Worm (Caenorhabditis elegans) whole organism, L2 larva: ENCODE measurements around the gene fbxc-30.

Source experiments
- C34F6.9 ChIP-seq: fragments of 150-350 bp; optimal IDR thresholded peaks from 2 replicates; lab custom pipeline; 2014; ENCODE audit warnings: missing biosample characterization, missing genetic modification characterization
- F13H6.1 ChIP-seq: sonication (generic microtip); optimal IDR thresholded peaks from 2 replicates; lab custom pipeline; 2016; ENCODE audit warnings: missing genetic modification characterization, missing compliant biosample characterization
- R02D3.7 ChIP-seq: fragments of 150-350 bp; optimal IDR thresholded peaks from 2 replicates; lab custom pipeline; 2014; ENCODE audit warnings: missing biosample characterization, missing genetic modification characterization
- Y55F3AM.14 ChIP-seq: fragments of 200-800 bp; sonication (Bioruptor generic); optimal IDR thresholded peaks from 2 replicates; lab custom pipeline; 2018; ENCODE audit warnings: mild to moderate bottlenecking, missing genetic modification characterization, missing compliant biosample characterization
- ZK546.5 ChIP-seq: sonication (generic microtip); optimal IDR thresholded peaks from 2 replicates; lab custom pipeline; 2017; ENCODE audit warnings: missing biosample characterization, missing genetic modification characterization
- alr-1 ChIP-seq: fragments of 150-350 bp; optimal IDR thresholded peaks from 2 replicates; lab custom pipeline; 2014; ENCODE audit warnings: missing biosample characterization, missing genetic modification characterization
- aly-2 ChIP-seq: fragments of 150-350 bp; optimal IDR thresholded peaks from 2 replicates; lab custom pipeline; 2014; ENCODE audit warnings: missing biosample characterization, missing genetic modification characterization
- ama-1 ChIP-seq: fragments of 150-350 bp; optimal IDR thresholded peaks from 2 replicates; lab custom pipeline; 2018; ENCODE audit warnings: inconsistent platforms
- blmp-1 ChIP-seq: sonication (generic microtip); optimal IDR thresholded peaks from 2 replicates; lab custom pipeline; 2017; ENCODE audit warnings: missing genetic modification characterization, mild to moderate bottlenecking, missing compliant biosample characterization, antibody characterized with exemption, moderate library complexity; ENCODE audit not compliant: insufficient read depth
- ceh-16 ChIP-seq: fragments of 150-350 bp; optimal IDR thresholded peaks from 2 replicates; lab custom pipeline; 2014; ENCODE audit warnings: missing biosample characterization, missing genetic modification characterization
- crh-2 ChIP-seq: sonication (generic microtip); optimal IDR thresholded peaks from 2 replicates; lab custom pipeline; 2017; ENCODE audit warnings: missing biosample characterization, missing genetic modification characterization
- dmd-4 ChIP-seq: sonication (generic microtip); optimal IDR thresholded peaks from 2 replicates; lab custom pipeline; 2017; ENCODE audit warnings: missing biosample characterization, missing genetic modification characterization
- elt-1 ChIP-seq: fragments of 150-350 bp; optimal IDR thresholded peaks from 2 replicates; lab custom pipeline; 2014; ENCODE audit warnings: missing biosample characterization, missing genetic modification characterization
- elt-3 ChIP-seq: sonication (generic microtip); optimal IDR thresholded peaks from 2 replicates; lab custom pipeline; 2017; ENCODE audit warnings: missing biosample characterization, missing genetic modification characterization
- fos-1 ChIP-seq: fragments of 150-350 bp; optimal IDR thresholded peaks from 2 replicates; lab custom pipeline; 2014; ENCODE audit warnings: missing biosample characterization, missing genetic modification characterization
- gmeb-1 ChIP-seq: fragments of 150-350 bp; optimal IDR thresholded peaks from 2 replicates; lab custom pipeline; 2014; ENCODE audit warnings: missing biosample characterization, missing genetic modification characterization
- lin-11 ChIP-seq: fragments of 150-350 bp; sonication (generic microtip); optimal IDR thresholded peaks from 2 replicates; lab custom pipeline; 2014; ENCODE audit warnings: missing biosample characterization, missing genetic modification characterization, inconsistent platforms, mixed read lengths
- lin-13 ChIP-seq: fragments of 150-350 bp; optimal IDR thresholded peaks from 2 replicates; lab custom pipeline; 2014; ENCODE audit warnings: missing biosample characterization, missing genetic modification reagents, missing genetic modification characterization
- lsy-2 ChIP-seq, 2 experiments: fragments of 150-350 bp in 1 of 2; sonication (generic microtip) in 1 of 2; optimal IDR thresholded peaks; 2 replicates each; lab custom pipeline; 2014 to 2017; ENCODE audit warnings: missing biosample characterization in 2 of 2, missing genetic modification characterization in 2 of 2
- mab-5 ChIP-seq: fragments of 150-350 bp; optimal IDR thresholded peaks from 2 replicates; lab custom pipeline; 2014; ENCODE audit warnings: missing biosample characterization, missing genetic modification characterization
- mdl-1 ChIP-seq, 2 experiments: fragments of 150-350 bp in 1 of 2; sonication (generic microtip) in 1 of 2; optimal IDR thresholded peaks; 2 replicates each; lab custom pipeline; 2017; ENCODE audit warnings: missing biosample characterization in 2 of 2, missing genetic modification characterization in 2 of 2
- nhr-11 ChIP-seq: fragments of 150-350 bp; optimal IDR thresholded peaks from 2 replicates; lab custom pipeline; 2014; ENCODE audit warnings: missing biosample characterization, missing genetic modification characterization
- nhr-12 ChIP-seq: fragments of 150-350 bp; optimal IDR thresholded peaks from 2 replicates; lab custom pipeline; 2014; ENCODE audit warnings: missing biosample characterization, missing genetic modification characterization
- nhr-129 ChIP-seq: fragments of 150-350 bp; optimal IDR thresholded peaks from 2 replicates; lab custom pipeline; 2014; ENCODE audit warnings: missing biosample characterization, missing genetic modification characterization
- nhr-21 ChIP-seq: fragments of 150-350 bp; optimal IDR thresholded peaks from 2 replicates; lab custom pipeline; 2014; ENCODE audit warnings: missing biosample characterization, missing genetic modification characterization
- nhr-23 ChIP-seq: fragments of 150-350 bp; optimal IDR thresholded peaks from 2 replicates; lab custom pipeline; 2014; ENCODE audit warnings: missing biosample characterization, missing genetic modification reagents, missing genetic modification characterization
- nhr-25 ChIP-seq: fragments of 150-350 bp; sonication (generic microtip); optimal IDR thresholded peaks from 3 replicates; lab custom pipeline; 2014; ENCODE audit warnings: missing biosample characterization, missing genetic modification characterization
- nhr-77 ChIP-seq: fragments of 150-350 bp; optimal IDR thresholded peaks from 2 replicates; lab custom pipeline; 2014; ENCODE audit warnings: missing biosample characterization, missing genetic modification characterization
- peb-1 ChIP-seq: fragments of 150-350 bp; optimal IDR thresholded peaks from 2 replicates; lab custom pipeline; 2014; ENCODE audit warnings: missing biosample characterization, missing genetic modification characterization
- sem-4 ChIP-seq: fragments of 150-350 bp; optimal IDR thresholded peaks from 2 replicates; lab custom pipeline; 2014; ENCODE audit warnings: missing biosample characterization, missing genetic modification reagents, missing genetic modification characterization
- skn-1 ChIP-seq: sonication (generic microtip); optimal IDR thresholded peaks from 2 replicates; lab custom pipeline; 2017; ENCODE audit warnings: missing biosample characterization, missing genetic modification characterization
- sma-3 ChIP-seq: sonication (generic microtip); optimal IDR thresholded peaks from 2 replicates; lab custom pipeline; 2016; ENCODE audit warnings: missing genetic modification reagents, missing genetic modification characterization, missing compliant biosample characterization
- sma-9 ChIP-seq, 2 experiments: fragments of 150-350 bp in 1 of 2; sonication (generic microtip) in 1 of 2; optimal IDR thresholded peaks; 2 replicates each; lab custom pipeline; 2014 to 2016; ENCODE audit warnings: missing genetic modification characterization in 2 of 2, mild to moderate bottlenecking in 1 of 2, missing biosample characterization in 1 of 2, missing compliant biosample characterization in 1 of 2, missing genetic modification reagents in 1 of 2, moderate library complexity in 1 of 2
- snpc-4 ChIP-seq: fragments of 150-350 bp; optimal IDR thresholded peaks from 2 replicates; lab custom pipeline; 2014; ENCODE audit warnings: missing biosample characterization, missing genetic modification characterization
- unc-55 ChIP-seq: fragments of 150-350 bp; sonication (generic microtip); optimal IDR thresholded peaks from 3 replicates; lab custom pipeline; 2014; ENCODE audit warnings: missing biosample characterization, missing genetic modification reagents, missing genetic modification characterization
- zag-1 ChIP-seq: fragments of 150-350 bp; optimal IDR thresholded peaks from 2 replicates; lab custom pipeline; 2014; ENCODE audit warnings: missing biosample characterization, missing genetic modification characterization
- ztf-1 ChIP-seq: fragments of 200-800 bp; sonication (Bioruptor generic); conservative IDR thresholded peaks from 2 replicates; pipeline ENCODE4 v1.3.6; 2022; ENCODE audit warnings: missing genetic modification characterization, missing compliant biosample characterization
- ztf-11 ChIP-seq: sonication (generic microtip); optimal IDR thresholded peaks from 2 replicates; lab custom pipeline; 2017; ENCODE audit warnings: missing biosample characterization, missing genetic modification characterization
- ztf-4 ChIP-seq: fragments of 150-350 bp; optimal IDR thresholded peaks from 2 replicates; lab custom pipeline; 2014; ENCODE audit warnings: missing biosample characterization, missing genetic modification characterization

fbxc-30 gene

ce11 chrII:917324-917723 lies at the start of gene fbxc-30:
TSS of gene fbxc-30 (plus strand) at chrII:917624.
- TF ChIP-seq dmd-4 (tag; lab: Kevin White, UChicago) (no peak), nhr-23 (tag; lab: Kevin White, UChicago) (no peak), ceh-16 (tag; lab: Kevin White, UChicago) (no peak), elt-1 (tag; lab: Kevin White, UChicago) (no peak), sma-3 (GFP tag; lab: Kevin White, UChicago) (no peak), nhr-25 (tag; lab: Kevin White, UChicago) (no peak), F13H6.1 (no peak), Y55F3AM.14 (GFP tag; lab: Kevin White, UChicago) (no peak), aly-2 (tag; lab: Kevin White, UChicago) (no peak), crh-2 (no peak), skn-1 (no peak), nhr-21 (no peak), R02D3.7 (tag; lab: Kevin White, UChicago) (no peak), lin-13 (GFP tag; lab: Kevin White, UChicago) (no peak), sma-9 (GFP tag; optimal IDR thresholded peaks at IDR 0.05; lab: Kevin White, UChicago) (no peak), sma-9 (tag; optimal IDR thresholded peaks at IDR 0.05; lab: Kevin White, UChicago) (no peak)

DNA sequence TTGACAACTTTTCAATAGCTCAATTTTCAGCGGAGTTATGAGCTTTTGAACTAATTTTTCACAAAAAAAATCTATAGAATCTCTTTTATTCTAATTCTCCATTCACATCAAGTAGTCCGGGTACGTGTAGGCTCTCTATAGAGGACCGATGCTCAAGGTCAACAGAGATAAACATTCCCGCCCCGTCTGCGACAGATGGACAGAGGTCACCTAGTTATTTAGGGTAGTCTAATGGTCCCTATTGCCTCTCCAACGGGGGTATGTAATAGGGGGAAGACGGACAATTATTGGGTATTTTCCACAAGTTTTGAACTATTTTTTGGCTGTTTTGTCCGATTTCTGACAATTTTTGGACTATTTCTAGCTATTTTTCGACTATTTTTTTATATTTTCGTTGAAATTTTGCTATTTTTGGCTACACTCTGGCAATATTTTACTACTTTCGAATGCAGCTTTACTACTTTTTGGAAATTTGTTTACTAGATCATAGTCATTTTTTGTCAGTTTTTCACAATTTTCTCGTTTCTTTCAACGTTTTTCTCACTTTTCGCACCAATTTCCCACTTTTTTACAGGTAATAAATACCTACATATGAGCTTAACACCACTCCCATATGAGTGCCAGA lies 49.1 kb upstream of the fbxc-30 start, which contains the start of gene fbxc-51:
Gene fbxc-51 (plus strand): TSS at position 575 of the 625 bp plus-strand sequence.
- TF ChIP-seq C34F6.9 (tag; lab: Kevin White, UChicago) (no peak), nhr-77 (tag; lab: Kevin White, UChicago) (no peak), nhr-11 (tag; lab: Kevin White, UChicago) (no peak), sma-9 (GFP tag; optimal IDR thresholded peaks at IDR 0.05; lab: Kevin White, UChicago) (no peak), sma-9 (tag; optimal IDR thresholded peaks at IDR 0.05; lab: Kevin White, UChicago) (no peak), unc-55 (GFP tag; lab: Kevin White, UChicago) (no peak), nhr-129 (tag; lab: Kevin White, UChicago) (no peak), nhr-23 (tag; lab: Kevin White, UChicago) (no peak), lin-13 (GFP tag; lab: Kevin White, UChicago) (no peak), ceh-16 (tag; lab: Kevin White, UChicago) (no peak), peb-1 (no peak), ztf-1 (GFP tag; lab: Robert Waterston, UW) (no peak), lin-11 (tag; lab: Kevin White, UChicago) (no peak), nhr-25 (tag; lab: Kevin White, UChicago) (no peak), mdl-1 (tag; optimal IDR thresholded peaks at IDR 0.05; lab: Kevin White, UChicago) (no peak), sem-4 (no peak), nhr-12 (tag; lab: Kevin White, UChicago) (no peak), blmp-1 (tag; lab: Kevin White, UChicago) (no peak), elt-1 (tag; lab: Kevin White, UChicago) (no peak)

- no peak for TF ChIP-seq ztf-4 (tag; lab: Kevin White, UChicago)
- no peak for TF ChIP-seq unc-55 (GFP tag; lab: Kevin White, UChicago)
- no peak for TF ChIP-seq sma-9 (GFP tag; optimal IDR thresholded peaks at IDR 0.05; lab: Kevin White, UChicago)
- no peak for TF ChIP-seq sma-9 (tag; optimal IDR thresholded peaks at IDR 0.05; lab: Kevin White, UChicago)
- no peak for TF ChIP-seq nhr-129 (tag; lab: Kevin White, UChicago)
- TF ChIP-seq, all 48 proteins: peak for 0
Measured at ce11 chrII:869316-869715, 48.1 kb upstream of the fbxc-30 start.

- TF ChIP-seq skn-1 = no peak
- TF ChIP-seq alr-1 (tag; lab: Kevin White, UChicago) = no peak
- TF ChIP-seq unc-55 (GFP tag; lab: Kevin White, UChicago) = peak; percentile 67
- TF ChIP-seq crh-2 = peak; percentile 44
- TF ChIP-seq elt-1 (tag; lab: Kevin White, UChicago) = no peak
- TF ChIP-seq fos-1 (tag; lab: Kevin White, UChicago) = peak; percentile 29
- no peak for TF ChIP-seq peb-1
- TF ChIP-seq ama-1 = no peak
- TF ChIP-seq snpc-4 (tag; lab: Kevin White, UChicago) = no peak
- TF ChIP-seq sem-4 = peak; percentile 15
- TF ChIP-seq mab-5 = peak; percentile 36
- TF ChIP-seq C34F6.9 (tag; lab: Kevin White, UChicago) = peak; percentile 52
- TF ChIP-seq sma-9 (GFP tag; optimal IDR thresholded peaks at IDR 0.05; lab: Kevin White, UChicago) = peak; percentile 6
- no peak for TF ChIP-seq sma-9 (tag; optimal IDR thresholded peaks at IDR 0.05; lab: Kevin White, UChicago)
- TF ChIP-seq ZK546.5 (tag; lab: Kevin White, UChicago) = no peak
- no peak for TF ChIP-seq ztf-4 (tag; lab: Kevin White, UChicago)
- TF ChIP-seq lin-13 (GFP tag; lab: Kevin White, UChicago) = peak; percentile 31
- peak; percentile 23 for TF ChIP-seq nhr-129 (tag; lab: Kevin White, UChicago)
- no peak for TF ChIP-seq nhr-23 (tag; lab: Kevin White, UChicago)
- TF ChIP-seq aly-2 (tag; lab: Kevin White, UChicago) = no peak
- TF ChIP-seq zag-1 = peak; percentile 31
- TF ChIP-seq F13H6.1 = peak; percentile 26
- no peak for TF ChIP-seq ceh-16 (tag; lab: Kevin White, UChicago)
- TF ChIP-seq nhr-12 (tag; lab: Kevin White, UChicago) = no peak
- TF ChIP-seq ztf-11 (tag; lab: Kevin White, UChicago) = no peak
- TF ChIP-seq lsy-2 (tag; optimal IDR thresholded peaks at IDR 0.05; lab: Kevin White, UChicago) = peak in 1 of 2 experiments; percentile 67
- peak; percentile 31 for TF ChIP-seq gmeb-1 (tag; lab: Kevin White, UChicago)
- no peak for TF ChIP-seq elt-3 (tag; lab: Kevin White, UChicago)
Measured at ce11 chrII:872993-873787, 44.2 kb upstream of the fbxc-30 start, which contains the start of gene alg-2. TSS of gene alg-2 (plus strand) at chrII:873212.
